Fruit fly (Drosophila melanogaster) whole organism, wandering third instar larva: ENCODE measurements around the gene CG11598.

Experiments used
- Abd-B ChIP-seq: fragments of >200 bp; optimal IDR thresholded peaks from 2 replicates; lab custom pipeline; 2017; ENCODE audit warnings: missing biosample characterization, missing genetic modification characterization
- CG32264 ChIP-seq: fragments of 200-800 bp; sonication (Bioruptor generic); optimal IDR thresholded peaks from 2 replicates; lab custom pipeline; 2016; ENCODE audit warnings: missing biosample characterization, missing genetic modification characterization
- CG9705 ChIP-seq: fragments of 200-800 bp; sonication (Bioruptor generic); optimal IDR thresholded peaks from 2 replicates; lab custom pipeline; 2018; ENCODE audit warnings: missing biosample characterization, mild to moderate bottlenecking, missing genetic modification characterization
- CrebA ChIP-seq: fragments of 200-800 bp; sonication (Bioruptor generic); optimal IDR thresholded peaks from 2 replicates; lab custom pipeline; 2016; ENCODE audit warnings: missing biosample characterization, mild to moderate bottlenecking, missing genetic modification characterization, borderline replicate concordance
- Dfd ChIP-seq: fragments of >200 bp; optimal IDR thresholded peaks from 2 replicates; lab custom pipeline; 2017; ENCODE audit warnings: missing biosample characterization, missing genetic modification characterization
- Dif ChIP-seq: fragments of 200-275, 200-300 bp; sonication (Bioruptor generic); optimal IDR thresholded peaks from 2 replicates; lab custom pipeline; 2018; ENCODE audit warnings: missing biosample characterization, missing genetic modification characterization; ENCODE audit not compliant: partially characterized antibody
- GATAd ChIP-seq: sonication (Bioruptor generic); optimal IDR thresholded peaks from 2 replicates; lab custom pipeline; 2016; ENCODE audit warnings: missing biosample characterization, missing genetic modification characterization
- HLH106 ChIP-seq: fragments of 200-800 bp; optimal IDR thresholded peaks from 3 replicates; lab custom pipeline; 2019; ENCODE audit warnings: missing biosample characterization, mild to moderate bottlenecking, missing genetic modification characterization, moderate library complexity
- Hnf4 ChIP-seq: fragments of 200-800 bp; sonication (Bioruptor generic); optimal IDR thresholded peaks from 2 replicates; lab custom pipeline; 2016; ENCODE audit warnings: missing biosample characterization, mild to moderate bottlenecking, missing genetic modification characterization
- Hr78 ChIP-seq: fragments of >200 bp; optimal IDR thresholded peaks from 2 replicates; lab custom pipeline; 2017; ENCODE audit warnings: missing biosample characterization, missing genetic modification characterization
- Jra ChIP-seq: sonication (Bioruptor generic); optimal IDR thresholded peaks from 2 replicates; lab custom pipeline; 2016; ENCODE audit warnings: missing biosample characterization, missing genetic modification characterization
- N ChIP-seq: fragments of >200 bp; optimal IDR thresholded peaks from 2 replicates; lab custom pipeline; 2018; ENCODE audit warnings: missing biosample characterization, missing external identifiers, missing genetic modification characterization
- OdsH ChIP-seq: fragments of 200-800 bp; sonication (Bioruptor generic); optimal IDR thresholded peaks from 2 replicates; lab custom pipeline; 2016; ENCODE audit warnings: missing biosample characterization, mild to moderate bottlenecking, missing genetic modification characterization
- Rel ChIP-seq, 2 experiments: fragments of 200-800 bp; sonication (Bioruptor generic) in 1 of 2; optimal IDR thresholded peaks; 2 replicates in 1 of 2; 3 replicates in 1 of 2; lab custom pipeline; 2016 to 2019; ENCODE audit warnings: mild to moderate bottlenecking in 2 of 2, missing biosample characterization in 2 of 2, missing genetic modification characterization in 2 of 2, moderate library complexity in 1 of 2
- Sp1 ChIP-seq: fragments of 200-800 bp; sonication (Bioruptor generic); optimal IDR thresholded peaks from 3 replicates; lab custom pipeline; 2019; ENCODE audit warnings: missing biosample characterization, mild to moderate bottlenecking, missing genetic modification characterization, moderate library complexity
- Vsx2 ChIP-seq: fragments of 200-300, 225-300 bp; sonication (Bioruptor generic); optimal IDR thresholded peaks from 2 replicates; lab custom pipeline; 2018; ENCODE audit warnings: missing biosample characterization, missing genetic modification characterization; ENCODE audit not compliant: partially characterized antibody
- brk ChIP-seq: fragments of 200-800 bp; sonication (Bioruptor generic); optimal IDR thresholded peaks from 2 replicates; lab custom pipeline; 2016; ENCODE audit warnings: missing biosample characterization, mild to moderate bottlenecking, missing genetic modification characterization
- dmrt93B ChIP-seq: fragments of 200-800 bp; sonication (Bioruptor generic); optimal IDR thresholded peaks from 2 replicates; lab custom pipeline; 2018; ENCODE audit warnings: missing biosample characterization, mild to moderate bottlenecking, missing genetic modification characterization
- dsf ChIP-seq: sonication (Bioruptor generic); optimal IDR thresholded peaks from 2 replicates; lab custom pipeline; 2016; ENCODE audit warnings: missing biosample characterization, missing genetic modification characterization, borderline replicate concordance
- ey ChIP-seq: fragments of 200-800 bp; sonication (Bioruptor generic); optimal IDR thresholded peaks from 2 replicates; lab custom pipeline; 2016; ENCODE audit warnings: missing biosample characterization, missing genetic modification characterization
- foxo ChIP-seq, 2 experiments: fragments of 200-800 bp; sonication (Bioruptor generic); optimal IDR thresholded peaks; 2 replicates in 1 of 2; 3 replicates in 1 of 2; lab custom pipeline; 2016 to 2017; ENCODE audit warnings: missing biosample characterization in 2 of 2, missing genetic modification characterization in 2 of 2
- h ChIP-seq: fragments of 200-800 bp; sonication (Bioruptor generic); optimal IDR thresholded peaks from 3 replicates; lab custom pipeline; 2016; ENCODE audit warnings: missing biosample characterization, mild to moderate bottlenecking, missing genetic modification characterization
- jim ChIP-seq: fragments of 175-275, 200-325 bp; sonication (Bioruptor generic); optimal IDR thresholded peaks from 2 replicates; lab custom pipeline; 2016; ENCODE audit warnings: missing biosample characterization, mild to moderate bottlenecking, missing genetic modification characterization
- lola ChIP-seq: fragments of >200 bp; optimal IDR thresholded peaks from 2 replicates; lab custom pipeline; 2017; ENCODE audit warnings: missing biosample characterization, missing genetic modification characterization
- pan ChIP-seq: fragments of >200 bp; optimal IDR thresholded peaks from 2 replicates; lab custom pipeline; 2017
- psq ChIP-seq: fragments of 200-800 bp; sonication (Bioruptor generic); optimal IDR thresholded peaks from 3 replicates; lab custom pipeline; 2017; ENCODE audit warnings: missing biosample characterization, mild to moderate bottlenecking, missing genetic modification characterization, moderate library complexity
- rgr ChIP-seq: fragments of 200-800 bp; sonication (Bioruptor generic); optimal IDR thresholded peaks from 3 replicates; lab custom pipeline; 2016; ENCODE audit warnings: missing biosample characterization, mild to moderate bottlenecking, missing genetic modification characterization
- sage ChIP-seq: fragments of 200-800 bp; sonication (Bioruptor generic); optimal IDR thresholded peaks from 2 replicates; lab custom pipeline; 2016; ENCODE audit warnings: missing biosample characterization, mild to moderate bottlenecking, missing genetic modification characterization
- sv ChIP-seq: fragments of 200-800 bp; sonication (Bioruptor generic); optimal IDR thresholded peaks from 3 replicates; lab custom pipeline; 2016; ENCODE audit warnings: missing biosample characterization, missing genetic modification characterization
- tai ChIP-seq: sonication (Bioruptor generic); optimal IDR thresholded peaks from 2 replicates; lab custom pipeline; 2016; ENCODE audit warnings: missing biosample characterization, missing genetic modification characterization
- usp ChIP-seq: fragments of >200 bp; optimal IDR thresholded peaks from 2 replicates; lab custom pipeline; 2017; ENCODE audit warnings: missing biosample characterization, missing genetic modification characterization
- woc ChIP-seq: sonication (Bioruptor generic); optimal IDR thresholded peaks from 2 replicates; lab custom pipeline; 2016; ENCODE audit warnings: missing biosample characterization, mild to moderate bottlenecking, missing genetic modification characterization

Gene CG11598

dm6 chr3R:12634617-12635016 is at the start of gene CG11598:
TSS of gene CG11598 (plus strand) at chr3R:12634917.
- no peak for TF ChIP-seq ey (GFP tag; lab: Kevin White, UChicago)
- TF ChIP-seq lola (GFP tag; lab: Kevin White, UChicago) = no peak
- TF ChIP-seq CrebA (GFP tag; lab: Kevin White, UChicago) = no peak
- no peak for TF ChIP-seq Hnf4
- no peak for TF ChIP-seq CG9705
- TF ChIP-seq jim (GFP tag; lab: Kevin White, UChicago) = no peak
- TF ChIP-seq N (GFP tag; lab: Kevin White, UChicago) = no peak
- TF ChIP-seq Dif (GFP tag; lab: Kevin White, UChicago) = no peak
- no peak for TF ChIP-seq woc (GFP tag; lab: Kevin White, UChicago)
- TF ChIP-seq Sp1 (GFP tag; lab: Kevin White, UChicago) = no peak
- TF ChIP-seq dmrt93B (GFP tag; lab: Kevin White, UChicago) = no peak
- TF ChIP-seq rgr = no peak
- TF ChIP-seq CG32264 = no peak
- TF ChIP-seq h = no peak
- TF ChIP-seq psq = no peak
- TF ChIP-seq HLH106 (tag; lab: Kevin White, UChicago) = no peak
- TF ChIP-seq Jra (GFP tag; lab: Kevin White, UChicago) = no peak
- TF ChIP-seq sage (GFP tag; lab: Kevin White, UChicago) = no peak

DNA sequence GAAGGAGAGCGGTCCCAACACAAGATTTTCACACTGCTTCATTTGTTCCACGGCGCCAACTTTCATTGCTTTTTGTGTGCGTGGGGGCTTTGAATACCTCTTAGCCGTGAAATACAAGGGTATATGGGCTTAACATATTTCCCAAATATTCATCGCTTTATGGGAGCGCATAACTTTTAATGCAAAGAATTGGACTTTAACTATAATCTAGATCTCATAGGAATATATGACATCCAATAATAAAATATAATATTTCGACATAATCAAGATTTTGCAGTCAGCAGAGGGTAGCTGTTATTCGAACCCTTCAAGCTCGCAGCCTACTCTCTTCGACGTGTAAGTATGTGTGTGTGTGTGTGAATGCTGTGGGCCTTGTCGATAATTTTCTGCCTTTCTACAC is 43.0 kb upstream of the CG11598 start:
- TF ChIP-seq N (GFP tag; lab: Kevin White, UChicago) = no peak
- no peak for TF ChIP-seq woc (GFP tag; lab: Kevin White, UChicago)
- no peak for TF ChIP-seq Dif (GFP tag; lab: Kevin White, UChicago)
- no peak for TF ChIP-seq foxo (GFP tag; optimal IDR thresholded peaks at IDR 0.05; lab: Kevin White, UChicago)
- no peak for TF ChIP-seq Vsx2 (GFP tag; lab: Kevin White, UChicago)
- TF ChIP-seq lola (GFP tag; lab: Kevin White, UChicago) = no peak
- no peak for TF ChIP-seq jim (GFP tag; lab: Kevin White, UChicago)
- no peak for TF ChIP-seq dmrt93B (GFP tag; lab: Kevin White, UChicago)
- no peak for TF ChIP-seq psq
- no peak for TF ChIP-seq Abd-B (GFP tag; lab: Kevin White, UChicago)
- TF ChIP-seq dsf = no peak

- TF ChIP-seq CG32264 (no peak), OdsH (GFP tag; lab: Kevin White, UChicago) (no peak), CrebA (GFP tag; lab: Kevin White, UChicago) (no peak), lola (GFP tag; lab: Kevin White, UChicago) (no peak), sv (GFP tag; lab: Kevin White, UChicago) (no peak), Jra (GFP tag; lab: Kevin White, UChicago) (no peak), tai (GFP tag; lab: Kevin White, UChicago) (no peak), brk (GFP tag; lab: Kevin White, UChicago) (no peak)
These were observed 39.4 kb upstream of the CG11598 start, which contains the start of gene Octbeta2R for dm6 chr3R:12595187-12595889. TSS of gene Octbeta2R (minus strand) at chr3R:12595725.

DNA sequence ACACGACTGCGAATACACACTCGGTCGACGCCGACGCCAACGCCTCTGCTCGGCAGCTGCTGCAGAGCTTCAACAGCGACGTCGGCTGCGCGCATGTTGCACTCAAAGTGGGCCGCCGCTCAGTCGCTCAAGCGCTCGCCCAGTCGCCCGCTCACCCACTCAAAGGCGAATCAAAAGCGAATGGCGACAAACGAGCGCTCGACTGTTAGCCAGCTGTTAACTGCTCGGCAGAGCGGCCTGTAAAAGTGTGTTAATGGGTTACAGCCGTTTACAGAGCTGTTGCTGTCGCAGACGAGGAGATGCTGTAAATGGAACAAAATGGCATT is 38.9 kb upstream of the CG11598 start:
- TF ChIP-seq dsf (no peak), Dfd (no peak), Hr78 (GFP tag; lab: Kevin White, UChicago) (no peak), Abd-B (GFP tag; lab: Kevin White, UChicago) (no peak), usp (GFP tag; lab: Kevin White, UChicago) (no peak), jim (GFP tag; lab: Kevin White, UChicago) (no peak), Vsx2 (GFP tag; lab: Kevin White, UChicago) (no peak), psq (no peak), Rel (GFP tag; optimal IDR thresholded peaks at IDR 0.05; lab: Kevin White, UChicago) (no peak), Rel (tag; optimal IDR thresholded peaks at IDR 0.05; lab: Kevin White, UChicago) (no peak), sage (GFP tag; lab: Kevin White, UChicago) (no peak), pan (lab: Kevin White, UChicago) (no peak), GATAd (GFP tag; lab: Kevin White, UChicago) (no peak), foxo (GFP tag; optimal IDR thresholded peaks at IDR 0.05; lab: Kevin White, UChicago) (no peak)
- TF ChIP-seq, all 38 proteins: peak for 0
